Fruit fly (Drosophila melanogaster) whole organism, embryonic: ENCODE results near the gene CG34008.
A peak's percentile ranks its signal among the peaks of the same experiment; 100 is the strongest.

Experiments
- Abd-B ChIP-seq: fragments of 200-800 bp; sonication (Bioruptor generic); optimal IDR thresholded peaks from 2 replicates; lab custom pipeline; 2018; ENCODE audit warnings: missing biosample characterization, mild to moderate bottlenecking, missing genetic modification characterization, moderate library complexity
- CG4854 ChIP-seq: fragments of 200-800 bp; sonication (Bioruptor generic); optimal IDR thresholded peaks from 2 replicates; lab custom pipeline; 2016; ENCODE audit warnings: missing biosample characterization, missing genetic modification characterization, inconsistent platforms
- ranshi ChIP-seq: fragments of 200-800 bp; sonication (Bioruptor generic); IDR thresholded peaks from 2 replicates; pipeline ENCODE4 v1.3.6; 2022; ENCODE audit warnings: missing biosample characterization, missing genetic modification characterization
- vvl ChIP-seq: fragments of 200-800 bp; sonication (Bioruptor generic); IDR thresholded peaks from 2 replicates; pipeline ENCODE4 v1.3.6; 2022; ENCODE audit warnings: missing biosample characterization, missing genetic modification characterization

DNA sequence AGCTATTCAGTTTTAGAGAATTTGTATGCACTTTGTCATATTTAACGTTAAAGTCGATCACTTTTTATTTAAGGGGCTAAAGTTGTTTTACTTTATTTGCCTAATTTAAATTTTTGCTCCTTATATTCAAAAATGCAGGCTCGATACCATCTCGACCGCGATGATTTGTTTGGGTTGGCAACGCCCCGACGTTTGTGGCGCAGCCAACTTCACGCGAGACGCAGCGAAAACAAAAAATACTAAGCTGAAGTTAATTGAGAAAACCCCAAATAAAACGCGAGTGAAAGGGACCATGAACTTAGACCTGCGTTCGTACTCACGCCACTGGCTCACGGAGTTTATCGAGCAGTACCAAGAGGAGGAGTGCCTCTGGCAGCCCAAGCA is 23.2 kb downstream of the CG34008 start:
- TF ChIP-seq vvl (GFP tag; lab: Robert Waterston, UW) (peak; percentile 35; the same call in 1 of the 2 replicates), Abd-B (no peak), ranshi (GFP tag; lab: Robert Waterston, UW) (no peak), CG4854 (no peak)
